Worm (Caenorhabditis elegans) whole organism, early embryonic: ENCODE measurements around the gene R03G8.6.

Experiments used
- B0310.2 ChIP-seq: sonication (generic microtip); optimal IDR thresholded peaks from 2 replicates; lab custom pipeline; 2016; ENCODE audit warnings: mild to moderate bottlenecking, missing genetic modification characterization, missing compliant biosample characterization
- F13C5.2 ChIP-seq: sonication (generic microtip); optimal IDR thresholded peaks from 2 replicates; lab custom pipeline; 2017; ENCODE audit warnings: mild to moderate bottlenecking, missing genetic modification characterization, inconsistent platforms, missing compliant biosample characterization
- aly-1 ChIP-seq: sonication (generic microtip); optimal IDR thresholded peaks from 2 replicates; lab custom pipeline; 2016; ENCODE audit warnings: missing genetic modification characterization, missing compliant biosample characterization
- ama-1 ChIP-seq: fragments of 150-350 bp; optimal IDR thresholded peaks from 2 replicates; lab custom pipeline; 2014
- ceh-13 ChIP-seq: fragments of 200-800 bp; sonication (Bioruptor generic); optimal IDR thresholded peaks from 2 replicates; lab custom pipeline; 2018; ENCODE audit warnings: mild to moderate bottlenecking, missing genetic modification characterization, missing compliant biosample characterization
- ceh-36 ChIP-seq: sonication (generic microtip); optimal IDR thresholded peaks from 2 replicates; lab custom pipeline; 2016; ENCODE audit warnings: missing genetic modification characterization, inconsistent platforms, missing compliant biosample characterization
- ets-7 ChIP-seq: sonication (generic microtip); optimal IDR thresholded peaks from 2 replicates; lab custom pipeline; 2016; ENCODE audit warnings: missing genotype, missing genetic modification characterization, missing compliant biosample characterization
- flt-1 ChIP-seq: fragments of 200-800 bp; sonication (Bioruptor generic); IDR thresholded peaks from 2 replicates; pipeline ENCODE4 v1.3.6; 2022; ENCODE audit warnings: missing genetic modification characterization, missing compliant biosample characterization
- hmbx-1 ChIP-seq: sonication (generic microtip); optimal IDR thresholded peaks from 2 replicates; lab custom pipeline; 2016; ENCODE audit warnings: mild to moderate bottlenecking, missing genetic modification characterization, missing compliant biosample characterization
- hmg-4 ChIP-seq: fragments of 200-800 bp; sonication (Bioruptor generic); optimal IDR thresholded peaks from 2 replicates; lab custom pipeline; 2018; ENCODE audit warnings: mild to moderate bottlenecking, missing genetic modification characterization, missing compliant biosample characterization
- hnd-1 ChIP-seq: sonication (generic microtip); optimal IDR thresholded peaks from 2 replicates; lab custom pipeline; 2016; ENCODE audit warnings: missing genetic modification characterization, missing compliant biosample characterization
- pes-1 ChIP-seq: fragments of 200-800 bp; sonication (Bioruptor generic); IDR thresholded peaks from 2 replicates; pipeline ENCODE4 v1.3.6; 2022; ENCODE audit warnings: missing genetic modification reagents, missing genetic modification characterization, missing compliant biosample characterization
- scrt-1 ChIP-seq: fragments of 200-800 bp; sonication (Bioruptor generic); IDR thresholded peaks from 2 replicates; pipeline ENCODE4 v1.3.6; 2022; ENCODE audit warnings: missing genetic modification characterization, missing compliant biosample characterization
- sea-1 ChIP-seq: fragments of 200-800 bp; sonication (Bioruptor generic); conservative IDR thresholded peaks from 2 replicates; pipeline ENCODE4 v1.3.6; 2022; ENCODE audit warnings: missing genetic modification characterization, missing compliant biosample characterization
- tbx-11 ChIP-seq: fragments of 200-800 bp; sonication (Bioruptor generic); IDR thresholded peaks from 2 replicates; pipeline ENCODE4 v1.3.6; 2022; ENCODE audit warnings: missing genetic modification characterization, missing compliant biosample characterization
- tbx-37 ChIP-seq: fragments of 200-800 bp; sonication (Bioruptor generic); conservative IDR thresholded peaks from 2 replicates; pipeline ENCODE4 v1.3.6; 2022; ENCODE audit warnings: missing genetic modification reagents, missing genetic modification characterization, missing compliant biosample characterization
- tra-4 ChIP-seq: sonication (generic microtip); optimal IDR thresholded peaks from 2 replicates; lab custom pipeline; 2017; ENCODE audit warnings: missing genetic modification characterization, missing compliant biosample characterization

The R03G8.6 gene

ce11 chrX:13141440-13141839, 41.1 kb upstream of the R03G8.6 start, which contains the start of gene F09A5.3:
Gene F09A5.3 (plus strand): TSS chrX:13141601.
- TF ChIP-seq hmbx-1 (no peak), aly-1 (tag; lab: Kevin White, UChicago) (no peak), sea-1 (no peak), tbx-37 (GFP tag; lab: Robert Waterston, UW) (no peak), scrt-1 (GFP tag; lab: Robert Waterston, UW) (no peak), F13C5.2 (tag; lab: Kevin White, UChicago) (no peak), ama-1 (no peak), tra-4 (tag; lab: Kevin White, UChicago) (no peak), hnd-1 (tag; lab: Kevin White, UChicago) (no peak), hmg-4 (GFP tag; lab: Kevin White, UChicago) (no peak), ceh-36 (no peak), pes-1 (GFP tag; lab: Robert Waterston, UW) (no peak), tbx-11 (GFP tag; lab: Robert Waterston, UW) (no peak), flt-1 (no peak), B0310.2 (no peak)

ce11 chrX:13139493-13139892, 39.2 kb upstream of the R03G8.6 start, which contains the start of gene ttr-34:
Gene ttr-34 (plus strand): TSS chrX:13139793.
- TF ChIP-seq ceh-36 (no peak), hnd-1 (tag; lab: Kevin White, UChicago) (no peak), scrt-1 (GFP tag; lab: Robert Waterston, UW) (no peak)

ce11 chrX:13134807-13135206, 34.5 kb upstream of the R03G8.6 start, which contains the start of gene F09A5.2:
Gene F09A5.2 (plus strand): TSS chrX:13135107.
- TF ChIP-seq flt-1, result no peak
- TF ChIP-seq ets-7, result no peak
- no peak for TF ChIP-seq tbx-11 (GFP tag; lab: Robert Waterston, UW)

- no peak for TF ChIP-seq scrt-1 (GFP tag; lab: Robert Waterston, UW)
- TF ChIP-seq F13C5.2 (tag; lab: Kevin White, UChicago), result no peak
- TF ChIP-seq ets-7, result no peak
- TF ChIP-seq B0310.2, result no peak
- TF ChIP-seq aly-1 (tag; lab: Kevin White, UChicago), result no peak
- no peak for TF ChIP-seq hmg-4 (GFP tag; lab: Kevin White, UChicago)
- TF ChIP-seq ceh-13 (GFP tag; lab: Kevin White, UChicago), result no peak
- no peak for TF ChIP-seq pes-1 (GFP tag; lab: Robert Waterston, UW)
- TF ChIP-seq tra-4 (tag; lab: Kevin White, UChicago), result no peak
- no peak for TF ChIP-seq flt-1
Measured at ce11 chrX:13129949-13130348, 29.6 kb upstream of the R03G8.6 start, which contains the start of gene spin-3. Gene spin-3 (plus strand): TSS chrX:13130249.

ce11 chrX:13126420-13126819, 26.1 kb upstream of the R03G8.6 start, which contains the start of gene F17H10.4:
Gene F17H10.4 (minus strand): TSS chrX:13126520.
- TF ChIP-seq aly-1 (tag; lab: Kevin White, UChicago), result no peak
- TF ChIP-seq ceh-13 (GFP tag; lab: Kevin White, UChicago), result no peak
- no peak for TF ChIP-seq B0310.2
- no peak for TF ChIP-seq ceh-36
- no peak for TF ChIP-seq tbx-37 (GFP tag; lab: Robert Waterston, UW)
- no peak for TF ChIP-seq F13C5.2 (tag; lab: Kevin White, UChicago)
- TF ChIP-seq pes-1 (GFP tag; lab: Robert Waterston, UW), result no peak
- TF ChIP-seq hnd-1 (tag; lab: Kevin White, UChicago), result no peak
- TF ChIP-seq ets-7, result no peak
- TF ChIP-seq sea-1, result no peak
- TF ChIP-seq ama-1, result no peak
- no peak for TF ChIP-seq hmg-4 (GFP tag; lab: Kevin White, UChicago)
- TF ChIP-seq tra-4 (tag; lab: Kevin White, UChicago), result no peak
- TF ChIP-seq flt-1, result no peak
- no peak for TF ChIP-seq hmbx-1
- TF ChIP-seq scrt-1 (GFP tag; lab: Robert Waterston, UW), result no peak

- TF ChIP-seq ama-1 (no peak), hmbx-1 (no peak), F13C5.2 (tag; lab: Kevin White, UChicago) (no peak), hmg-4 (GFP tag; lab: Kevin White, UChicago) (no peak), pes-1 (GFP tag; lab: Robert Waterston, UW) (no peak), ets-7 (no peak), hnd-1 (tag; lab: Kevin White, UChicago) (no peak), tbx-11 (GFP tag; lab: Robert Waterston, UW) (no peak), ceh-36 (no peak), scrt-1 (GFP tag; lab: Robert Waterston, UW) (no peak), tbx-37 (GFP tag; lab: Robert Waterston, UW) (no peak), aly-1 (tag; lab: Kevin White, UChicago) (no peak), B0310.2 (no peak), flt-1 (no peak)
Measured at ce11 chrX:13122191-13122590, 21.9 kb upstream of the R03G8.6 start, which contains the start of gene snx-17. Gene snx-17 (minus strand): TSS chrX:13122291.

ce11 chrX:13121104-13121503, 20.8 kb upstream of the R03G8.6 start:
- TF ChIP-seq hnd-1 (tag; lab: Kevin White, UChicago), result peak; percentile 74
- TF ChIP-seq F13C5.2 (tag; lab: Kevin White, UChicago), result peak; percentile 93
- peak; percentile 98 for TF ChIP-seq scrt-1 (GFP tag; lab: Robert Waterston, UW)
- TF ChIP-seq B0310.2, result peak; percentile 93
- peak; percentile 92 for TF ChIP-seq ets-7
- no peak for TF ChIP-seq ama-1
- peak; percentile 97 for TF ChIP-seq ceh-13 (GFP tag; lab: Kevin White, UChicago)
- peak; percentile 98 for TF ChIP-seq tbx-11 (GFP tag; lab: Robert Waterston, UW)
- TF ChIP-seq tra-4 (tag; lab: Kevin White, UChicago), result peak; percentile 89
- TF ChIP-seq aly-1 (tag; lab: Kevin White, UChicago), result peak; percentile 96
- peak; percentile 96 for TF ChIP-seq ceh-36
- peak; percentile 98 for TF ChIP-seq sea-1
- TF ChIP-seq tbx-37 (GFP tag; lab: Robert Waterston, UW), result peak; percentile 95
- peak; percentile 98 for TF ChIP-seq pes-1 (GFP tag; lab: Robert Waterston, UW)
- peak; percentile 99 for TF ChIP-seq flt-1
- TF ChIP-seq hmg-4 (GFP tag; lab: Kevin White, UChicago), result peak; percentile 99
- peak; percentile 86 for TF ChIP-seq hmbx-1

- TF ChIP-seq ceh-36 (no peak), scrt-1 (GFP tag; lab: Robert Waterston, UW) (no peak), ama-1 (no peak), ets-7 (no peak), tra-4 (tag; lab: Kevin White, UChicago) (no peak), F13C5.2 (tag; lab: Kevin White, UChicago) (no peak), hmg-4 (GFP tag; lab: Kevin White, UChicago) (no peak), flt-1 (no peak), tbx-11 (GFP tag; lab: Robert Waterston, UW) (no peak)
Measured at ce11 chrX:13119900-13120299, 19.6 kb upstream of the R03G8.6 start.
